Fruit fly (Drosophila melanogaster) whole organism, embryonic: ENCODE results near the gene CG15773.
A peak's percentile ranks its signal among the peaks of the same experiment; 100 is the strongest.

ENCODE experiments used
- Ada2b ChIP-seq: fragments of 200-800 bp; sonication (Bioruptor generic); IDR thresholded peaks from 2 replicates; pipeline ENCODE4 v1.3.6; 2022; ENCODE audit warnings: missing biosample characterization, missing genetic modification characterization
- CG10366 ChIP-seq: fragments of 200-800 bp; sonication (Bioruptor generic); IDR thresholded peaks from 2 replicates; pipeline ENCODE4 v1.3.6; 2022; ENCODE audit warnings: missing biosample characterization, missing genetic modification characterization
- CG10431 ChIP-seq: fragments of 200-800 bp; sonication (Bioruptor generic); optimal IDR thresholded peaks from 3 replicates; lab custom pipeline; 2018; ENCODE audit warnings: missing biosample characterization, mild to moderate bottlenecking, missing genetic modification characterization
- CG10565 ChIP-seq: fragments of 200-800 bp; sonication (Bioruptor generic); optimal IDR thresholded peaks from 3 replicates; lab custom pipeline; 2016; ENCODE audit warnings: missing biosample characterization, mild to moderate bottlenecking, missing genetic modification characterization
- CG13624 ChIP-seq: fragments of 200-800 bp; sonication (Bioruptor generic); optimal IDR thresholded peaks from 2 replicates; lab custom pipeline; 2016; ENCODE audit warnings: missing biosample characterization, missing genetic modification characterization
- CG13775 ChIP-seq: fragments of 200-800 bp; sonication (Bioruptor generic); optimal IDR thresholded peaks from 3 replicates; lab custom pipeline; 2017; ENCODE audit warnings: missing biosample characterization, mild to moderate bottlenecking, missing genetic modification characterization
- CG14014 ChIP-seq: fragments of 200-800 bp; sonication (Bioruptor generic); IDR thresholded peaks from 2 replicates; pipeline ENCODE4 v1.3.6; 2022; ENCODE audit warnings: missing biosample characterization, missing genetic modification characterization
- CG14441 ChIP-seq: fragments of 200-800 bp; sonication (Bioruptor generic); IDR thresholded peaks from 2 replicates; pipeline ENCODE4 v1.3.6; 2022; ENCODE audit warnings: missing biosample characterization, missing genetic modification characterization
- CG17829 ChIP-seq: fragments of 200-800 bp; optimal IDR thresholded peaks from 2 replicates; lab custom pipeline; 2019; ENCODE audit warnings: missing biosample characterization, mild to moderate bottlenecking, missing genetic modification characterization, moderate library complexity
- CG30020 ChIP-seq: fragments of 200-800 bp; optimal IDR thresholded peaks from 2 replicates; lab custom pipeline; 2019; ENCODE audit warnings: missing biosample characterization, mild to moderate bottlenecking, missing genetic modification characterization, moderate library complexity
- CG3065 ChIP-seq: fragments of 200-800 bp; sonication (Bioruptor generic); optimal IDR thresholded peaks from 2 replicates; lab custom pipeline; 2016; ENCODE audit warnings: missing biosample characterization, missing genetic modification characterization
- CG3163 ChIP-seq: fragments of 200-800 bp; sonication (Bioruptor generic); optimal IDR thresholded peaks from 3 replicates; lab custom pipeline; 2016; ENCODE audit warnings: missing biosample characterization, missing genetic modification characterization
- CG33213 ChIP-seq: fragments of 200-800 bp; sonication (Bioruptor generic); optimal IDR thresholded peaks from 3 replicates; lab custom pipeline; 2016; ENCODE audit warnings: missing biosample characterization, missing genetic modification characterization
- CG5953 ChIP-seq: fragments of 200-800 bp; sonication (Bioruptor generic); IDR thresholded peaks from 2 replicates; pipeline ENCODE4 v1.3.6; 2022; ENCODE audit warnings: missing biosample characterization, missing genetic modification characterization
- CG7372 ChIP-seq: fragments of 200-800 bp; sonication (Bioruptor generic); IDR thresholded peaks from 2 replicates; pipeline ENCODE4 v1.3.6; 2022; ENCODE audit warnings: missing biosample characterization, missing genetic modification characterization
- CG7987 ChIP-seq: fragments of 200-800 bp; sonication (Bioruptor generic); optimal IDR thresholded peaks from 2 replicates; lab custom pipeline; 2018; ENCODE audit warnings: missing biosample characterization, mild to moderate bottlenecking, missing genetic modification characterization, moderate library complexity
- CG8924 ChIP-seq: fragments of 200-800 bp; optimal IDR thresholded peaks from 3 replicates; lab custom pipeline; 2019; ENCODE audit warnings: missing biosample characterization, mild to moderate bottlenecking, missing genetic modification characterization, moderate library complexity
- CG8944 ChIP-seq: fragments of 200-800 bp; sonication (Bioruptor generic); optimal IDR thresholded peaks from 3 replicates; lab custom pipeline; 2016; ENCODE audit warnings: missing biosample characterization, missing genetic modification characterization
- CG9797 ChIP-seq: fragments of 200-800 bp; sonication (Bioruptor generic); optimal IDR thresholded peaks from 3 replicates; lab custom pipeline; 2018; ENCODE audit warnings: missing biosample characterization, mild to moderate bottlenecking, missing genetic modification characterization
- Camta ChIP-seq: fragments of 200-800 bp; sonication (Bioruptor generic); optimal IDR thresholded peaks from 2 replicates; lab custom pipeline; 2016; ENCODE audit warnings: missing biosample characterization, missing genetic modification characterization
- Dbx ChIP-seq: fragments of 200-800 bp; sonication (Bioruptor generic); IDR thresholded peaks from 3 replicates; pipeline ENCODE4 v1.3.6; 2022; ENCODE audit warnings: missing biosample characterization, missing genetic modification characterization
- Doc3 ChIP-seq: fragments of 200-800 bp; sonication (Bioruptor generic); IDR thresholded peaks from 3 replicates; pipeline ENCODE4 v1.3.6; 2022; ENCODE audit warnings: missing biosample characterization, missing genetic modification characterization; ENCODE audit not compliant: partially characterized antibody
- Ets65A ChIP-seq: fragments of 200-800 bp; sonication (Bioruptor generic); peaks from one replicate; lab custom pipeline; 2016; ENCODE audit warnings: missing biosample characterization, missing genetic modification characterization
- Fer2 ChIP-seq: fragments of 200-800 bp; sonication (Bioruptor generic); optimal IDR thresholded peaks from 2 replicates; lab custom pipeline; 2018; ENCODE audit warnings: missing biosample characterization, mild to moderate bottlenecking, missing genetic modification characterization, moderate library complexity
- Mrtf ChIP-seq: fragments of 200-800 bp; sonication (Bioruptor generic); IDR thresholded peaks from 3 replicates; pipeline ENCODE4 v1.3.6; 2022; ENCODE audit warnings: missing biosample characterization, missing genetic modification characterization
- Optix ChIP-seq: fragments of 200-800 bp; sonication (Bioruptor generic); IDR thresholded peaks from 3 replicates; pipeline ENCODE4 v1.3.6; 2022; ENCODE audit warnings: missing biosample characterization, missing genetic modification characterization
- Sry-δ ChIP-seq: fragments of 200-800 bp; sonication (Bioruptor generic); optimal IDR thresholded peaks from 2 replicates; lab custom pipeline; 2016; ENCODE audit warnings: missing biosample characterization, missing genetic modification characterization
- bbx ChIP-seq: fragments of 200-800 bp; sonication (Bioruptor generic); IDR thresholded peaks from 2 replicates; pipeline ENCODE4 v1.3.6; 2022; ENCODE audit warnings: missing biosample characterization, missing genetic modification characterization; ENCODE audit not compliant: partially characterized antibody
- btn ChIP-seq: fragments of 200-800 bp; sonication (Bioruptor generic); optimal IDR thresholded peaks from 2 replicates; lab custom pipeline; 2016; ENCODE audit warnings: missing biosample characterization, missing genetic modification characterization
- chif ChIP-seq, 2 experiments: fragments of 200-800 bp; sonication (Bioruptor generic); optimal IDR thresholded peaks; 3 replicates each; lab custom pipeline; 2016; ENCODE audit warnings: missing biosample characterization in 2 of 2, missing genetic modification characterization in 2 of 2
- danr ChIP-seq: fragments of 200-800 bp; sonication (Bioruptor generic); IDR thresholded peaks from 2 replicates; pipeline ENCODE4 v1.3.6; 2022; ENCODE audit warnings: missing biosample characterization, missing genetic modification characterization
- dati ChIP-seq: fragments of 200-800 bp; sonication (Bioruptor generic); IDR thresholded peaks from 2 replicates; pipeline ENCODE4 v1.3.6; 2022; ENCODE audit warnings: missing biosample characterization, missing genetic modification characterization
- gce ChIP-seq: fragments of 200-800 bp; sonication (Bioruptor generic); IDR thresholded peaks from 3 replicates; pipeline ENCODE4 v1.3.6; 2022; ENCODE audit warnings: missing biosample characterization, missing genetic modification characterization
- lmd ChIP-seq: fragments of 200-800 bp; sonication (Bioruptor generic); IDR thresholded peaks from 2 replicates; pipeline ENCODE4 v1.3.6; 2022; ENCODE audit warnings: missing biosample characterization, missing genetic modification characterization
- org-1 ChIP-seq: fragments of 200-800 bp; sonication (Bioruptor generic); optimal IDR thresholded peaks from 2 replicates; lab custom pipeline; 2017; ENCODE audit warnings: missing biosample characterization, missing genetic modification characterization
- otp ChIP-seq: fragments of 200-800 bp; sonication (Bioruptor generic); IDR thresholded peaks from 3 replicates; pipeline ENCODE4, ENCODE4 v1.3.6; 2022; ENCODE audit warnings: missing biosample characterization, missing genetic modification characterization
- prd ChIP-seq, 3 experiments: fragments of >200 bp in 2 of 3; fragments of 200-800 bp in 1 of 3; sonication (Bioruptor generic) in 1 of 3; optimal IDR thresholded peaks in 2 of 3; IDR thresholded peaks in 1 of 3; 2 replicates in 2 of 3; 3 replicates in 1 of 3; pipeline versions ENCODE4 v1.3.6 to Lab custom; 2017 to 2022; ENCODE audit warnings: missing biosample characterization in 1 of 3, missing genetic modification characterization in 1 of 3
- sc ChIP-seq, 3 experiments: fragments of >200 bp in 2 of 3; fragments of 200-800 bp in 1 of 3; sonication (Bioruptor generic) in 1 of 3; optimal IDR thresholded peaks; 2 replicates in 2 of 3; 3 replicates in 1 of 3; lab custom pipeline; 2017; ENCODE audit warnings: mild to moderate bottlenecking in 1 of 3, missing biosample characterization in 1 of 3, missing genetic modification characterization in 1 of 3, missing genetic modification reagents in 1 of 3
- sim ChIP-seq: fragments of 200-800 bp; sonication (Bioruptor generic); IDR thresholded peaks from 2 replicates; pipeline ENCODE4 v1.3.6; 2022; ENCODE audit warnings: missing biosample characterization, missing genetic modification characterization
- sna ChIP-seq: fragments of 200-800 bp; sonication (Bioruptor generic); IDR thresholded peaks from 2 replicates; pipeline ENCODE4 v1.3.6; 2022; ENCODE audit warnings: missing biosample characterization, missing genetic modification characterization; ENCODE audit not compliant: partially characterized antibody
- sqz ChIP-seq: fragments of 200-800 bp; sonication (Bioruptor generic); optimal IDR thresholded peaks from 3 replicates; lab custom pipeline; 2018; ENCODE audit warnings: missing biosample characterization, mild to moderate bottlenecking, missing genetic modification characterization
- sug ChIP-seq: fragments of 200-800 bp; optimal IDR thresholded peaks from 2 replicates; lab custom pipeline; 2019; ENCODE audit warnings: missing biosample characterization, mild to moderate bottlenecking, missing genetic modification characterization, moderate library complexity
- tgo ChIP-seq: fragments of 200-800 bp; sonication (Bioruptor generic); IDR thresholded peaks from 3 replicates; pipeline ENCODE4 v1.3.6; 2022; ENCODE audit warnings: missing biosample characterization, missing genetic modification characterization
- trem ChIP-seq: fragments of 200-800 bp; optimal IDR thresholded peaks from 3 replicates; lab custom pipeline; 2019; ENCODE audit warnings: missing biosample characterization, mild to moderate bottlenecking, missing genetic modification characterization, moderate library complexity
- twi ChIP-seq: fragments of 200-800 bp; optimal IDR thresholded peaks from 2 replicates; lab custom pipeline; 2019; ENCODE audit warnings: missing biosample characterization, mild to moderate bottlenecking, missing genetic modification characterization, moderate library complexity
- tx ChIP-seq: fragments of 200-800 bp; sonication (Bioruptor generic); optimal IDR thresholded peaks from 2 replicates; lab custom pipeline; 2016; ENCODE audit warnings: missing biosample characterization, missing genetic modification characterization
- usp ChIP-seq: fragments of >200 bp; optimal IDR thresholded peaks from 2 replicates; lab custom pipeline; 2017; ENCODE audit warnings: missing biosample characterization, missing genetic modification characterization
- vfl ChIP-seq: fragments of 200-800 bp; sonication (Bioruptor generic); optimal IDR thresholded peaks from 2 replicates; lab custom pipeline; 2016; ENCODE audit warnings: missing biosample characterization, missing genetic modification characterization
- zen ChIP-seq: fragments of 200-800 bp; sonication (Bioruptor generic); optimal IDR thresholded peaks from 3 replicates; lab custom pipeline; 2018; ENCODE audit warnings: missing biosample characterization, mild to moderate bottlenecking, missing genetic modification characterization, moderate library complexity
- zfh2 ChIP-seq: fragments of 200-800 bp; sonication (Bioruptor generic); optimal IDR thresholded peaks from 2 replicates; lab custom pipeline; 2016; ENCODE audit warnings: missing biosample characterization, missing genetic modification characterization

CG15773 gene

DNA sequence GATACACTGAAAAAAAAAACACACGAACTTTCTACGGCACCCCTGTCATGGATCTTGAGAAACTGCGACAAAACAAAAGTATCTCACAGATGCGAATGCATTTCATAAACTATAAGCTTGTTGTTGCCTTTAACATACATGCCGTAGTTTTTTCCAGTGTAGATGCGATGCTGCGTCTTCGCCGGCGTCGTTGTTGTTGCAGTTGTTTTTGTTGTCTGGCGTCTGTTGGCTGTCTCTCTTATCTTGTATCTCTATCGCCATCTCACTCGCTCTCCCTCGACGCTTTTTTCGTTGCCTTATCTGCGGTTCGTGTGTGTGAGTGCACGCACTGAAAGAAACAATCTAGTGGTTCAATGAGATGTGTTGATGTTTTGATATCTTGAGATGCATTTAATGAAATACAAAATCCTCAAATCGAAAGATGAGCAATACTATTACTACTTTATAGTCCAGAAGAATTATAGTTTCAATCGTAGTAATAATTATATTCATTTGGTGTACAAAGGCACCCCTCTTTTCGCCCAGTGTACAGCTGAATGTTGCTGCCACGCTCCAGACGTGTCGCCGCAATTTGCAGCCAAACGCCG lies 36.0 kb upstream of the CG15773 start (continued):
- TF ChIP-seq CG10565 (GFP tag; lab: Kevin White, UChicago) (peak; percentile 94), twi (peak; percentile 60), bbx (GFP tag; lab: Robert Waterston, UW) (no peak), org-1 (GFP tag; lab: Kevin White, UChicago) (peak; percentile 95), Fer2 (tag; lab: Kevin White, UChicago) (peak; percentile 85), CG9797 (GFP tag; lab: Kevin White, UChicago) (peak; percentile 40), lmd (peak; percentile 96), CG3065 (GFP tag; lab: Kevin White, UChicago) (peak; percentile 95), sug (tag; lab: Kevin White, UChicago) (peak; percentile 50), Dbx (GFP tag; lab: Robert Waterston, UW) (peak; percentile 90), prd (optimal IDR thresholded peaks at IDR 0.05; lab: Kevin White, UChicago) (no peak), prd (GFP tag; IDR thresholded peaks at IDR 0.05; lab: Robert Waterston, UW) (peak; percentile 98), CG7372 (GFP tag; lab: Robert Waterston, UW) (peak; percentile 92), CG10431 (GFP tag; lab: Kevin White, UChicago) (peak; percentile 88), tx (GFP tag; lab: Kevin White, UChicago) (peak; percentile 97), sna (GFP tag; lab: Robert Waterston, UW) (no peak), Sry-δ (GFP tag; lab: Kevin White, UChicago) (peak; percentile 72), danr (GFP tag; lab: Robert Waterston, UW) (peak; percentile 94), zfh2 (GFP tag; lab: Kevin White, UChicago) (peak; percentile 92), CG8944 (GFP tag; lab: Kevin White, UChicago) (peak; percentile 98), Ada2b (GFP tag; lab: Robert Waterston, UW) (peak; percentile 95), CG10366 (peak; percentile 94), usp (GFP tag; lab: Kevin White, UChicago) (no peak), CG13624 (GFP tag; lab: Kevin White, UChicago) (peak; percentile 97), CG14014 (GFP tag; lab: Robert Waterston, UW) (peak; percentile 94), CG17829 (tag; lab: Kevin White, UChicago) (peak; percentile 81), CG33213 (GFP tag; lab: Kevin White, UChicago) (peak; percentile 98), Optix (GFP tag; lab: Robert Waterston, UW) (peak; percentile 96), Mrtf (GFP tag; lab: Robert Waterston, UW) (peak; percentile 97), CG7987 (peak; percentile 87), CG13775 (peak; percentile 93), CG14441 (GFP tag; lab: Robert Waterston, UW) (peak; percentile 96), trem (peak; percentile 82), tgo (peak; percentile 93), Ets65A (GFP tag; lab: Kevin White, UChicago) (peak; percentile 100), otp (GFP tag; lab: Robert Waterston, UW) (peak; percentile 98), gce (GFP tag; lab: Robert Waterston, UW) (peak; percentile 94), sqz (peak; percentile 95), dati (GFP tag; lab: Robert Waterston, UW) (peak; percentile 94), Doc3 (GFP tag; lab: Robert Waterston, UW) (no peak), zen (peak; percentile 95), CG5953 (peak; percentile 96), sc (optimal IDR thresholded peaks at IDR 0.05; lab: Kevin White, UChicago) (no peak), sc (GFP tag; optimal IDR thresholded peaks at IDR 0.05; lab: Kevin White, UChicago) (peak; percentile 68), vfl (GFP tag; lab: Kevin White, UChicago) (peak; percentile 91), Camta (GFP tag; lab: Kevin White, UChicago) (peak; percentile 97), CG30020 (peak; percentile 43), chif (GFP tag; optimal IDR thresholded peaks at IDR 0.05; lab: Kevin White, UChicago) (peak; percentile 98), btn (GFP tag; lab: Kevin White, UChicago) (peak; percentile 97), sim (peak; percentile 97), CG3163 (GFP tag; lab: Kevin White, UChicago) (peak; percentile 90), CG8924 (peak; percentile 77)
